Worm (Caenorhabditis elegans): Measurements from ENCODE around the gene C13F10.7.

ce11 chrV:7193562-7193961 is 29.5 kb downstream of the C13F10.7 start, which contains the start of gene F09G2.8:
- no peak for TF ChIP-seq zfp-3 (GFP tag; conservative IDR thresholded peaks at IDR 0.05)
- no peak for TF ChIP-seq aly-2 (tag; optimal IDR thresholded peaks at IDR 0.05)
- TF ChIP-seq ceh-32 (tag; optimal IDR thresholded peaks at IDR 0.05; ENCODE audit: poor library complexity) = no peak
- TF ChIP-seq jun-1 (tag; optimal IDR thresholded peaks at IDR 0.05) = no peak
- TF ChIP-seq ceh-28 (tag; optimal IDR thresholded peaks at IDR 0.05) = no peak

All from whole organism, L4 larva.